Fruit fly (Drosophila melanogaster) whole organism, pupa: ENCODE results near the gene CG3036.
A peak's percentile ranks its signal among the peaks of the same experiment; 100 is the strongest.

Source experiments
- CG10348 ChIP-seq: fragments of 200-800 bp; sonication (Bioruptor generic); IDR thresholded peaks from 2 replicates; pipeline ENCODE4 v1.3.6; 2022; ENCODE audit warnings: missing biosample characterization, missing genetic modification characterization
- CG12605 ChIP-seq: fragments of 200-800 bp; sonication (Bioruptor generic); IDR thresholded peaks from 2 replicates; pipeline ENCODE4 v1.3.6; 2022; ENCODE audit warnings: missing biosample characterization, missing genetic modification characterization
- CG13204 ChIP-seq: fragments of 200-800 bp; sonication (Bioruptor generic); optimal IDR thresholded peaks from 2 replicates; lab custom pipeline; 2018; ENCODE audit warnings: missing biosample characterization, mild to moderate bottlenecking, missing genetic modification characterization, moderate library complexity
- CG14655 ChIP-seq: fragments of 200-800 bp; sonication (Bioruptor generic); optimal IDR thresholded peaks from 3 replicates; lab custom pipeline; 2017; ENCODE audit warnings: mild to moderate bottlenecking, missing biosample characterization, missing genetic modification reagents, missing genetic modification characterization
- CG15710 ChIP-seq: fragments of 200-800 bp; sonication (Bioruptor generic); optimal IDR thresholded peaks from 2 replicates; lab custom pipeline; 2018; ENCODE audit warnings: missing biosample characterization, mild to moderate bottlenecking, missing genetic modification characterization, moderate library complexity
- CG17806 ChIP-seq: fragments of 200-800 bp; sonication (Bioruptor generic); optimal IDR thresholded peaks from 2 replicates; lab custom pipeline; 2018; ENCODE audit warnings: missing biosample characterization, mild to moderate bottlenecking, missing genetic modification characterization, moderate library complexity
- CG32121 ChIP-seq: fragments of 200-800 bp; sonication (Bioruptor generic); IDR thresholded peaks from 2 replicates; pipeline ENCODE4 v1.3.6; 2022; ENCODE audit warnings: missing biosample characterization, missing genetic modification characterization
- CG34367 ChIP-seq: fragments of 200-800 bp; sonication (Bioruptor generic); optimal IDR thresholded peaks from 2 replicates; lab custom pipeline; 2018; ENCODE audit warnings: missing biosample characterization, mild to moderate bottlenecking, missing genetic modification characterization
- CG4496 ChIP-seq: fragments of 200-800 bp; sonication (Bioruptor generic); IDR thresholded peaks from 3 replicates; pipeline ENCODE4 v1.3.6; 2022; ENCODE audit warnings: missing biosample characterization, missing genetic modification characterization
- CG8159 ChIP-seq: fragments of 200-800 bp; sonication (Bioruptor generic); optimal IDR thresholded peaks from 3 replicates; lab custom pipeline; 2018; ENCODE audit warnings: missing biosample characterization, mild to moderate bottlenecking, missing genetic modification characterization, moderate library complexity
- CG8301 ChIP-seq: fragments of 200-800 bp; sonication (Bioruptor generic); optimal IDR thresholded peaks from 2 replicates; lab custom pipeline; 2018; ENCODE audit warnings: missing biosample characterization, mild to moderate bottlenecking, missing genetic modification characterization
- CG9948 ChIP-seq: fragments of 200-800 bp; sonication (Bioruptor generic); optimal IDR thresholded peaks from 2 replicates; lab custom pipeline; 2018; ENCODE audit warnings: missing biosample characterization, mild to moderate bottlenecking, missing genetic modification characterization, moderate library complexity
- D1 ChIP-seq: fragments of 200-800 bp; sonication (Bioruptor generic); optimal IDR thresholded peaks from 2 replicates; lab custom pipeline; 2018; ENCODE audit warnings: missing biosample characterization, mild to moderate bottlenecking, missing genetic modification characterization, moderate library complexity
- EcR ChIP-seq: fragments of 200-800 bp; sonication (Bioruptor generic); optimal IDR thresholded peaks from 3 replicates; lab custom pipeline; 2019; ENCODE audit warnings: missing biosample characterization, missing genetic modification characterization, mild to moderate bottlenecking, moderate library complexity, missing genetic modification reagents
- Ets98B ChIP-seq: fragments of 200-800 bp; sonication (Bioruptor generic); IDR thresholded peaks from 2 replicates; pipeline ENCODE4 v1.3.6; 2022; ENCODE audit warnings: missing biosample characterization, missing genetic modification characterization
- Pif1A ChIP-seq: fragments of 200-800 bp; sonication (Bioruptor generic); optimal IDR thresholded peaks from 3 replicates; lab custom pipeline; 2016; ENCODE audit warnings: missing biosample characterization, missing genetic modification characterization
- Pif1B ChIP-seq: fragments of 200-800 bp; sonication (Bioruptor generic); optimal IDR thresholded peaks from 3 replicates; lab custom pipeline; 2016; ENCODE audit warnings: missing biosample characterization, missing genetic modification characterization
- Snoo ChIP-seq: fragments of 200-800 bp; sonication (Bioruptor generic); optimal IDR thresholded peaks from 3 replicates; lab custom pipeline; 2017; ENCODE audit warnings: missing biosample characterization, mild to moderate bottlenecking, missing genetic modification characterization, inconsistent platforms
- fd96Ca ChIP-seq: fragments of 200-800 bp; sonication (Bioruptor generic); IDR thresholded peaks from 3 replicates; pipeline ENCODE4 v1.3.6; 2022; ENCODE audit warnings: missing biosample characterization, missing genetic modification characterization
- gl ChIP-seq: fragments of 200-800 bp; sonication (Bioruptor generic); optimal IDR thresholded peaks from 2 replicates; lab custom pipeline; 2018; ENCODE audit warnings: missing biosample characterization, mild to moderate bottlenecking, missing genetic modification characterization
- rn ChIP-seq: fragments of 200-800 bp; sonication (Bioruptor generic); IDR thresholded peaks from 2 replicates; pipeline ENCODE4 v1.3.6; 2022; ENCODE audit warnings: missing biosample characterization, missing genetic modification characterization

CG3036 gene

DNA sequence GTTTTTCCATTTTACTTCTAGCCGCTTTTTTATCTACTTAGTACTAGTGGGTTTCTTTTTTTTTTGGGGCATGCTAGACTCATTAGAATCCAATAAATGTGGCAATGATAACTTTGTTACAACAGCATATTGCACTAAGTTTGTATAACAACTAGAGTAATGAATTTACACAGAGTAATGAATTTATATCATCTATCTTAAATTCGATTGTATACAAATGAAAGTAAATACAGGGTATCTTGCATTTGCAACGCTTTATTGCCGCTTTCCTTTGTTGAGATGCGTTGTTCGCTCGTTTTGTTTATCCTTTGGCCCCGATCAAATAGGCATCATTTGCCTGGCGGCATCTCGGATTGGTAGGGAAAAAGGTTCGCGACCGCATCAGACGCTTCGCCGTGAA is 37.1 kb upstream of the CG3036 start:
- TF ChIP-seq CG8159 (tag; lab: Kevin White, UChicago), result no peak
- no peak for TF ChIP-seq CG8301 (tag; lab: Kevin White, UChicago)
- TF ChIP-seq CG4496, result no peak
- TF ChIP-seq CG9948 (tag; lab: Kevin White, UChicago), result no peak
- TF ChIP-seq CG12605 (GFP tag; lab: Robert Waterston, UW), result no peak
- no peak for TF ChIP-seq CG17806
- TF ChIP-seq Ets98B (GFP tag; lab: Robert Waterston, UW), result no peak
- no peak for TF ChIP-seq CG14655 (GFP tag; lab: Kevin White, UChicago)
- TF ChIP-seq CG32121, result no peak
- TF ChIP-seq gl (tag; lab: Kevin White, UChicago), result no peak
- no peak for TF ChIP-seq CG15710 (tag; lab: Kevin White, UChicago)
- TF ChIP-seq CG13204 (GFP tag; lab: Kevin White, UChicago), result no peak
- TF ChIP-seq rn (GFP tag; lab: Robert Waterston, UW), result no peak

- TF ChIP-seq D1 (tag; lab: Kevin White, UChicago), result no peak
- TF ChIP-seq CG12605 (GFP tag; lab: Robert Waterston, UW), result no peak
- no peak for TF ChIP-seq fd96Ca
- peak; percentile 34 for TF ChIP-seq CG17806
- TF ChIP-seq CG10348 (GFP tag; lab: Robert Waterston, UW), result no peak
- TF ChIP-seq CG13204 (GFP tag; lab: Kevin White, UChicago), result no peak
- TF ChIP-seq rn (GFP tag; lab: Robert Waterston, UW), result no peak
- TF ChIP-seq Pif1A (GFP tag; lab: Kevin White, UChicago), result no peak
- TF ChIP-seq CG15710 (tag; lab: Kevin White, UChicago), result peak; percentile 15
- TF ChIP-seq CG14655 (GFP tag; lab: Kevin White, UChicago), result peak; percentile 19
- TF ChIP-seq gl (tag; lab: Kevin White, UChicago), result no peak
- TF ChIP-seq Snoo (tag; lab: Kevin White, UChicago), result no peak
- TF ChIP-seq CG4496, result no peak; the same call in 2 of the 3 replicates
- TF ChIP-seq CG32121, result no peak
- TF ChIP-seq CG8159 (tag; lab: Kevin White, UChicago), result peak; percentile 60
- TF ChIP-seq Ets98B (GFP tag; lab: Robert Waterston, UW), result no peak
- TF ChIP-seq CG8301 (tag; lab: Kevin White, UChicago), result no peak
- peak; percentile 49 for TF ChIP-seq CG9948 (tag; lab: Kevin White, UChicago)
- no peak for TF ChIP-seq Pif1B (GFP tag; lab: Kevin White, UChicago)
- TF ChIP-seq, all 21 proteins: peak for 5
These were observed 35.8 kb upstream of the CG3036 start for dm6 chr2L:4856118-4856517.

- no peak for TF ChIP-seq D1 (tag; lab: Kevin White, UChicago)
- no peak for TF ChIP-seq Pif1A (GFP tag; lab: Kevin White, UChicago)
- 0 out of 2 replicates have a peak, but pooled peaks have one; percentile 12 for TF ChIP-seq Ets98B (GFP tag; lab: Robert Waterston, UW)
These were observed 30.4 kb upstream of the CG3036 start for dm6 chr2L:4861503-4861902.

dm6 chr2L:4865400-4865799 is 26.5 kb upstream of the CG3036 start:
- TF ChIP-seq Pif1B (GFP tag; lab: Kevin White, UChicago) (no peak), CG13204 (GFP tag; lab: Kevin White, UChicago) (no peak), Snoo (tag; lab: Kevin White, UChicago) (no peak), CG8159 (tag; lab: Kevin White, UChicago) (no peak)

DNA sequence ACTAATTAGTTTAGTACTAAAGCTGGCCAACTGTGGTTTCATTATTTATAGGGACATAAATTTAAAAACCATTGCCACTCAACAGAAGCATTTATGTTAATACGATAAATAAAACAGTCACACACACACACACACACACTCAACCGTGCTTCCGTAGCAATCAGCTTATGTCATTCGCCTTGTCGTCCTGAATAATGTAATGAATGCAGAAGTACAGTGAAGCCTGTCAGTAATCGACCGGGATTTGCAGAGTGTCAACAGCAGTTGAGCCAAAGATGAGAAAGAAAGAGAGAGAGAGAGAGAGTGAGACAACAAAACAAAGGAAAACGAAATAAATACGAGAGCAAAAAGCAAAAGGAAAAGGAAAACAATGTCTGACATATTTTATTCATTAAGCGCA is 23.5 kb upstream of the CG3036 start:
- TF ChIP-seq EcR (no peak), Pif1B (GFP tag; lab: Kevin White, UChicago) (no peak), CG15710 (tag; lab: Kevin White, UChicago) (no peak), CG14655 (GFP tag; lab: Kevin White, UChicago) (no peak)

DNA sequence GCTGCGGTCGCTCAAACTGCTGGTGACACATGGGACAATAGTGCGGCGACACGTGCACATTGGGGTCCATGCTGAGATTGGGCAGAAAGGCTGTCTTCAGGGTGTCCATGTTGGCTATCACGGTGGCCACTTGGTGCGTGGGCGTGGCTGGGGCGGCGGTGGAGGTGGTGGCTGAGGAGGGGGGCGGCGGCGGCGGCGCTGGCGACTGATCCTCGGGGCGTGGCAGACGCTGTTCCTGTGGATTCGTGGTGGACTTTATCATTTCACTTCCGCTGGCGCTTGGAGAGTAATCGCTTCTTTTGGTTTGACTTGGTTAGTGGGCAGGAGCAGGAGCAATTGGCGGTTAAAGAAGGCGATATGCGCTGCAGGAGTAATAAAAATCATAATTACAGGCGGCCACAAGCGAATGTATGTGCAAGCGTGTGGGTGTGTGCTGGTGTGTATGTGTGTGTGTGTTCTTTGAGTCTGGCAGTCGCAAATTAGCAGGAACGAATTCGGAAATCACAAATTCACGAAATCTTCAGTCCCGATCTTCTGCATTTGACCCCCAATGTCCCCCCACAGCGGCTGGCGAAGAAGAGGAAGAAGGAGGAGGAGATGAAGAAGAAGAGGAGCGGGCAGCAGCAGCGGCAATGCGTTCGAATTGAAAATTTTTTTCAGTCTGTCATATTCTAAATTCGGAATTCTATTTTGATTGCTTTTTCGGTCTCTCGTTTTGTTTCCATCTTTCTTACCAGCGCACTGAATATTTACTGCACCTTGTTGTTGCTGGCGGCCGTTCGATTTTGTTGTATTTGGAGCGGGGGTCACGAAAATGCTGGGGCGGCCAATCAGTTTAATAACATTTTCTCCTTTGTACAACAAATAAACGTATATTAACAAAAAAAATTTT is 9.5 kb upstream of the CG3036 start:
- no peak for TF ChIP-seq CG32121
- no peak for TF ChIP-seq CG13204 (GFP tag; lab: Kevin White, UChicago)
- TF ChIP-seq CG34367, result no peak
- TF ChIP-seq EcR, result no peak
- TF ChIP-seq CG9948 (tag; lab: Kevin White, UChicago), result no peak
- TF ChIP-seq CG12605 (GFP tag; lab: Robert Waterston, UW), result no peak
- no peak for TF ChIP-seq CG14655 (GFP tag; lab: Kevin White, UChicago)
- no peak for TF ChIP-seq CG15710 (tag; lab: Kevin White, UChicago)
- no peak for TF ChIP-seq D1 (tag; lab: Kevin White, UChicago)
- no peak for TF ChIP-seq CG8159 (tag; lab: Kevin White, UChicago)
- 0 out of 2 replicates have a peak, but pooled peaks have one; percentile 33 for TF ChIP-seq Ets98B (GFP tag; lab: Robert Waterston, UW)
- no peak for TF ChIP-seq CG17806
- TF ChIP-seq gl (tag; lab: Kevin White, UChicago), result peak; percentile 7
